Worm (Caenorhabditis elegans) whole organism, young adult: ENCODE data around the gene F52E1.9.

Experiments
- atf-7 ChIP-seq: sonication (generic microtip); optimal IDR thresholded peaks from 2 replicates; lab custom pipeline; 2017; ENCODE audit warnings: mild to moderate bottlenecking, missing genetic modification characterization, missing compliant biosample characterization
- athp-1 ChIP-seq: sonication (generic microtip); optimal IDR thresholded peaks from 2 replicates; lab custom pipeline; 2017; ENCODE audit warnings: mild to moderate bottlenecking, missing genetic modification characterization, missing compliant biosample characterization
- mes-4 ChIP-seq: sonication (generic microtip); optimal IDR thresholded peaks from 2 replicates; lab custom pipeline; 2016; ENCODE audit warnings: missing genotype, missing genetic modification characterization, missing compliant biosample characterization
- tbp1 ChIP-seq: fragments of 200-800 bp; sonication (Bioruptor generic); optimal IDR thresholded peaks from 2 replicates; lab custom pipeline; 2018; ENCODE audit warnings: mild to moderate bottlenecking, missing genetic modification characterization, missing compliant biosample characterization

DNA sequence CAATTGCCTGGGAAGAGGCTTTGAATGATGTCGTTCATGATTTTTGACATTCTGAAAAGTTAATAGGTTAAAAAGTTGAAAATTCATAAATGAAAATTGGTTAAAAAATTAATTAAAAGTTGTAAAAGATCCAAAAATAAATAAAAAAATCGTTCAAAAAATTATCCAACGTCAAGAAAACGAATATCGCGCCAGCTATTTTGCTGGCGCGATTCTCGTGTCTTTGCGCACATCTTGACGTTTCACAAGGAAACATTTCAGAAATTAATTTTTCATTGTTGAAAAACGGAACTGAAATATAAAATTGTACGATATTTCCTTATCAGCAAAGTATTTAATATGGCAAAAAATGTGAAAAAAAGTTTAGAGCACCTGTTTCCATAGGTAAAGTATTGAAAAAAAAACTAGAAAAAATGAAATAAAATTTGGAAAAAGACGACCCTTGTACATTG lies 43.3 kb downstream of the F52E1.9 start, which contains the start of gene mpdu-1:
- TF ChIP-seq mes-4 = no peak
- TF ChIP-seq athp-1 = no peak
- TF ChIP-seq tbp1 (GFP tag; lab: Kevin White, UChicago) = no peak
- no peak for TF ChIP-seq atf-7 (tag; lab: Kevin White, UChicago)
